Worm (Caenorhabditis elegans) whole organism, young adult: ENCODE measurements around the gene tofu-1.
"Not testable (repeated sequence)": the region's sequence is repeated elsewhere in the genome, so short reads cannot be mapped to it uniquely, and the experiment has no call there.

Experiments
- B0019.2 ChIP-seq: fragments of 200-800 bp; sonication (Bioruptor generic); conservative IDR thresholded peaks from 2 replicates; pipeline ENCODE4 v1.3.6; 2022; ENCODE audit warnings: missing genetic modification reagents, missing genetic modification characterization, missing compliant biosample characterization
- C06A6.2 ChIP-seq: fragments of 200-800 bp; sonication (Bioruptor generic); conservative IDR thresholded peaks from 2 replicates; pipeline ENCODE4 v1.3.6; 2022; ENCODE audit warnings: missing genetic modification characterization, missing compliant biosample characterization
- D2030.7 ChIP-seq: fragments of 200-800 bp; sonication (Bioruptor generic); IDR thresholded peaks from 2 replicates; pipeline ENCODE4 v1.3.6; 2022; ENCODE audit warnings: missing genetic modification reagents, missing genetic modification characterization, missing compliant biosample characterization
- F23B12.7 ChIP-seq: sonication (generic microtip); optimal IDR thresholded peaks from 2 replicates; lab custom pipeline; 2017; ENCODE audit warnings: missing genetic modification characterization, mild to moderate bottlenecking, missing compliant biosample characterization, antibody characterized with exemption, moderate library complexity; ENCODE audit not compliant: insufficient read depth
- F33H1.4 ChIP-seq: fragments of 200-800 bp; sonication (Bioruptor generic); IDR thresholded peaks from 2 replicates; pipeline ENCODE4 v1.3.6; 2022; ENCODE audit warnings: missing genetic modification reagents, missing genetic modification characterization, missing compliant biosample characterization
- K11D2.4 ChIP-seq: fragments of 200-800 bp; sonication (Bioruptor generic); IDR thresholded peaks from 2 replicates; pipeline ENCODE4 v1.3.6; 2022; ENCODE audit warnings: missing genetic modification reagents, missing genetic modification characterization, missing compliant biosample characterization
- K12H6.12 ChIP-seq: fragments of 200-800 bp; sonication (Bioruptor generic); optimal IDR thresholded peaks from 2 replicates; lab custom pipeline; 2018; ENCODE audit warnings: mild to moderate bottlenecking, missing genetic modification characterization, missing compliant biosample characterization
- T07F8.4 ChIP-seq: sonication (generic microtip); optimal IDR thresholded peaks from 2 replicates; lab custom pipeline; 2016; ENCODE audit warnings: mild to moderate bottlenecking, missing genetic modification characterization, moderate library complexity, missing compliant biosample characterization
- Y53G8AR.9 ChIP-seq: fragments of 200-800 bp; sonication (Bioruptor generic); conservative IDR thresholded peaks from 2 replicates; pipeline ENCODE4 v1.3.6; 2022; ENCODE audit warnings: missing genetic modification reagents, missing genetic modification characterization, missing compliant biosample characterization
- Y67H2A.10 ChIP-seq: fragments of 200-800 bp; sonication (Bioruptor generic); conservative IDR thresholded peaks from 2 replicates; pipeline ENCODE4 v1.3.6; 2022; ENCODE audit warnings: missing genetic modification reagents, missing genetic modification characterization, missing compliant biosample characterization
- aptf-2 ChIP-seq: fragments of 200-800 bp; sonication (Bioruptor generic); conservative IDR thresholded peaks from 2 replicates; pipeline ENCODE4 v1.3.6; 2022; ENCODE audit warnings: missing genetic modification reagents, missing genetic modification characterization, missing compliant biosample characterization
- athp-1 ChIP-seq: sonication (generic microtip); optimal IDR thresholded peaks from 2 replicates; lab custom pipeline; 2017; ENCODE audit warnings: mild to moderate bottlenecking, missing genetic modification characterization, missing compliant biosample characterization
- attf-3 ChIP-seq: fragments of 200-800 bp; sonication (Bioruptor generic); conservative IDR thresholded peaks from 2 replicates; pipeline ENCODE4 v1.3.6; 2022; ENCODE audit warnings: missing genetic modification reagents, missing genetic modification characterization, missing compliant biosample characterization
- attf-5 ChIP-seq: fragments of 200-800 bp; sonication (Bioruptor generic); optimal IDR thresholded peaks from 2 replicates; lab custom pipeline; 2018; ENCODE audit warnings: mild to moderate bottlenecking, missing genetic modification characterization, missing compliant biosample characterization
- bed-2 ChIP-seq: fragments of 200-800 bp; sonication (Bioruptor generic); IDR thresholded peaks from 2 replicates; pipeline ENCODE4 v1.3.6; 2022; ENCODE audit warnings: missing genetic modification reagents, missing genetic modification characterization, missing compliant biosample characterization
- ceh-100 ChIP-seq: fragments of 200-800 bp; sonication (Bioruptor generic); IDR thresholded peaks from 2 replicates; pipeline ENCODE4 v1.3.6; 2022; ENCODE audit warnings: missing genetic modification reagents, missing genetic modification characterization, missing compliant biosample characterization
- ceh-27 ChIP-seq: fragments of 200-800 bp; sonication (Bioruptor generic); optimal IDR thresholded peaks from 2 replicates; lab custom pipeline; 2018; ENCODE audit warnings: mild to moderate bottlenecking, missing genetic modification characterization, moderate library complexity, missing compliant biosample characterization
- ceh-91 ChIP-seq: fragments of 200-800 bp; sonication (Bioruptor generic); IDR thresholded peaks from 2 replicates; pipeline ENCODE4 v1.3.6; 2022; ENCODE audit warnings: missing genetic modification reagents, missing genetic modification characterization, missing compliant biosample characterization
- chd-7 ChIP-seq: sonication (generic microtip); optimal IDR thresholded peaks from 2 replicates; lab custom pipeline; 2016; ENCODE audit warnings: mild to moderate bottlenecking, missing genetic modification characterization, moderate library complexity, missing compliant biosample characterization
- dox-1 ChIP-seq: fragments of 200-800 bp; sonication (Bioruptor generic); IDR thresholded peaks from 2 replicates; pipeline ENCODE4 v1.3.6; 2022; ENCODE audit warnings: missing genetic modification reagents, missing genetic modification characterization, missing compliant biosample characterization
- dpl-1 ChIP-seq: fragments of 150-350 bp; optimal IDR thresholded peaks from 2 replicates; lab custom pipeline; 2014; ENCODE audit warnings: missing biosample characterization, missing genetic modification reagents, missing genetic modification characterization
- egrh-3 ChIP-seq: fragments of 200-800 bp; sonication (Bioruptor generic); IDR thresholded peaks from 2 replicates; pipeline ENCODE4 v1.3.6; 2022; ENCODE audit warnings: missing genetic modification reagents, missing genetic modification characterization, missing compliant biosample characterization
- ekl-4 ChIP-seq: fragments of 200-800 bp; sonication (Bioruptor generic); IDR thresholded peaks from 2 replicates; pipeline ENCODE4 v1.3.6; 2022; ENCODE audit warnings: missing genetic modification reagents, missing genetic modification characterization, missing compliant biosample characterization
- him-1 ChIP-seq: sonication (generic microtip); optimal IDR thresholded peaks from 2 replicates; lab custom pipeline; 2016; ENCODE audit warnings: missing genotype, missing genetic modification reagents, missing genetic modification characterization, missing compliant biosample characterization
- hmg-1.2 ChIP-seq: fragments of 200-800 bp; sonication (Bioruptor generic); IDR thresholded peaks from 2 replicates; pipeline ENCODE4 v1.3.6; 2022; ENCODE audit warnings: missing genetic modification reagents, missing genetic modification characterization, missing compliant biosample characterization
- let-607 ChIP-seq, 2 experiments: fragments of 200-800 bp in 1 of 2; sonication (Bioruptor generic) in 1 of 2; sonication (generic microtip) in 1 of 2; optimal IDR thresholded peaks; 2 replicates each; lab custom pipeline; 2016 to 2018; ENCODE audit warnings: mild to moderate bottlenecking in 2 of 2, missing compliant biosample characterization in 2 of 2, missing genetic modification characterization in 2 of 2, moderate library complexity in 2 of 2, missing genotype in 1 of 2
- lin-26 ChIP-seq: fragments of 200-800 bp; sonication (Bioruptor generic); IDR thresholded peaks from 2 replicates; pipeline ENCODE4 v1.3.6; 2022; ENCODE audit warnings: missing genetic modification reagents, missing genetic modification characterization, missing compliant biosample characterization
- lin-40 ChIP-seq: sonication (generic microtip); optimal IDR thresholded peaks from 2 replicates; lab custom pipeline; 2016; ENCODE audit warnings: missing genetic modification characterization, mild to moderate bottlenecking, missing compliant biosample characterization, missing genotype, missing genetic modification reagents
- lin-54 ChIP-seq: fragments of 200-800 bp; sonication (Bioruptor generic); optimal IDR thresholded peaks from 2 replicates; lab custom pipeline; 2018; ENCODE audit warnings: mild to moderate bottlenecking, missing genetic modification characterization, missing compliant biosample characterization
- lsl-1 ChIP-seq: fragments of 200-800 bp; sonication (Bioruptor generic); optimal IDR thresholded peaks from 2 replicates; lab custom pipeline; 2018; ENCODE audit warnings: mild to moderate bottlenecking, missing genetic modification characterization, moderate library complexity, missing compliant biosample characterization
- madf-10 ChIP-seq: sonication (generic microtip); optimal IDR thresholded peaks from 2 replicates; lab custom pipeline; 2016; ENCODE audit warnings: mild to moderate bottlenecking, missing genetic modification characterization, missing compliant biosample characterization
- madf-6 ChIP-seq: fragments of 200-800 bp; sonication (Bioruptor generic); IDR thresholded peaks from 2 replicates; pipeline ENCODE4 v1.3.6; 2022; ENCODE audit warnings: missing genetic modification reagents, missing genetic modification characterization, missing compliant biosample characterization
- mcd-1 ChIP-seq: fragments of 200-800 bp; sonication (Bioruptor generic); IDR thresholded peaks from 2 replicates; pipeline ENCODE4 v1.3.6; 2022; ENCODE audit warnings: missing genetic modification reagents, missing genetic modification characterization, missing compliant biosample characterization
- nfyb-1 ChIP-seq: fragments of 200-800 bp; sonication (Bioruptor generic); IDR thresholded peaks from 2 replicates; pipeline ENCODE4 v1.3.6; 2022; ENCODE audit warnings: missing genetic modification reagents, missing genetic modification characterization, missing compliant biosample characterization
- nhr-80 ChIP-seq: sonication (generic microtip); optimal IDR thresholded peaks from 2 replicates; lab custom pipeline; 2016; ENCODE audit warnings: missing genetic modification characterization, missing compliant biosample characterization
- nhr-90 ChIP-seq: sonication (generic microtip); optimal IDR thresholded peaks from 2 replicates; lab custom pipeline; 2016; ENCODE audit warnings: missing genotype, mild to moderate bottlenecking, missing genetic modification characterization, missing compliant biosample characterization
- pbrm-1 ChIP-seq: fragments of 200-800 bp; sonication (Bioruptor generic); IDR thresholded peaks from 2 replicates; pipeline ENCODE4 v1.3.6; 2022; ENCODE audit warnings: missing genetic modification reagents, missing genetic modification characterization, missing compliant biosample characterization
- rcor-1 ChIP-seq: fragments of 200-800 bp; sonication (Bioruptor generic); IDR thresholded peaks from 2 replicates; pipeline ENCODE4 v1.3.6; 2022; ENCODE audit warnings: missing genetic modification reagents, missing genetic modification characterization, missing compliant biosample characterization
- snpc-4 ChIP-seq, 5 experiments: fragments of 150-350 bp in 1 of 5; sonication (generic microtip) in 4 of 5; optimal IDR thresholded peaks; 2 replicates each; lab custom pipeline; 2014 to 2018; ENCODE audit warnings: missing genetic modification characterization in 5 of 5, missing biosample characterization in 3 of 5, antibody characterized with exemption in 2 of 5, mild to moderate bottlenecking in 2 of 5, missing compliant biosample characterization in 2 of 5, missing genotype in 2 of 5, moderate library complexity in 2 of 5, missing genetic modification reagents in 1 of 5
- unc-130 ChIP-seq: sonication (generic microtip); optimal IDR thresholded peaks from 2 replicates; lab custom pipeline; 2016; ENCODE audit warnings: missing genetic modification reagents, missing genetic modification characterization, missing compliant biosample characterization
- xnd-1 ChIP-seq: sonication (generic microtip); optimal IDR thresholded peaks from 2 replicates; lab custom pipeline; 2016; ENCODE audit warnings: missing genotype, missing genetic modification reagents, missing genetic modification characterization, missing compliant biosample characterization
- zfh-2 ChIP-seq: fragments of 200-800 bp; sonication (Bioruptor generic); conservative IDR thresholded peaks from 2 replicates; pipeline ENCODE4 v1.3.6; 2022; ENCODE audit warnings: missing genetic modification reagents, missing genetic modification characterization, missing compliant biosample characterization
- ztf-18 ChIP-seq: sonication (generic microtip); optimal IDR thresholded peaks from 2 replicates; lab custom pipeline; 2016; ENCODE audit warnings: missing genotype, mild to moderate bottlenecking, missing genetic modification characterization, missing compliant biosample characterization
- ztf-28 ChIP-seq: fragments of 200-800 bp; sonication (Bioruptor generic); IDR thresholded peaks from 2 replicates; pipeline ENCODE4 v1.3.6; 2022; ENCODE audit warnings: missing genetic modification reagents, missing genetic modification characterization, missing compliant biosample characterization

tofu-1 gene

DNA sequence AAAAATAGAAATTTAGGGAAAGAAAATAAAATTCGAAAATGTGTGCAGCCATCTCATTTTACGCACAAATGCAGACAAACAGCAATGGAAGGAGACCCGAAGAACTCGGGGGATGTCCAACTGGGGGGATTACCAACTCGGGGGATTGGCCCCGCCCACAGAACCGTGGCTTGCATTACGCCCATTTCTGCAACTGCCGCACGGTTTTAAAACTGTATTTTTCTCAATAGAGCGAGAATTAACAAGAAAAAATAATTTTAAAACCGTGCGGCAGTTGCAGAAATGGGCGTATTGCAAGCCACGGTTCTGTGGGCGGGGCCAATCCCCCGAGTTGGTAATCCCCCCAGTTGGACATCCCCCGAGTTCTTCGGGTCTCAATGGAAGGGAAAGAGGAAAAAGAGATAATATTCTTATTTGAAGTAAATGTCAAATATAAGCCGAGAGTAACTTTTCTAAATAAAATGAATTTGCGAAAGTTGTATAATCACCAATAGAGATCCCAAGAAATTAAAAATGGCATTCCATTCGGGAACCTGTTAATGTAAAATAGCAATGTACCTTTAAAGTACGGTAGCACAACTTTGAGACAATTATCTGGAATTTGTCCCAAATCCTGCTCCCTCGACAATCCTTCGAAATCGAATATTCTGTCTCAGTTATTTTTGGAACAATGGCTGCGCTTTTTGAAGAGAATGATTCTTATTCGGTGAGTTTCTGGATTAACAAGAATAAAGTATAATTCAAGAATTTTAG, at the start of gene tofu-1, which contains the start of gene ruvb-1:
TSS of gene tofu-1 (plus strand) at position 417 of the 753 bp plus-strand sequence.
TSS of gene ruvb-1 (minus strand) at position 72 of the 753 bp plus-strand sequence.
- TF ChIP-seq mcd-1 (GFP tag; lab: Robert Waterston, UW), result peak; percentile 91
- TF ChIP-seq nhr-90 (tag; lab: Kevin White, UChicago), result peak; percentile 29
- peak; percentile 53; the same call in 1 of the 2 replicates for TF ChIP-seq madf-6 (GFP tag; lab: Robert Waterston, UW)
- peak; percentile 94 for TF ChIP-seq C06A6.2
- TF ChIP-seq lsl-1 (GFP tag; lab: Kevin White, UChicago), result peak; percentile 63
- peak; percentile 57 for TF ChIP-seq egrh-3
- TF ChIP-seq pbrm-1 (GFP tag; lab: Robert Waterston, UW), result peak; percentile 74; the same call in 1 of the 2 replicates
- peak; percentile 37 for TF ChIP-seq F23B12.7
- TF ChIP-seq F33H1.4 (GFP tag; lab: Robert Waterston, UW), result peak; percentile 67
- TF ChIP-seq nhr-80 (tag; lab: Kevin White, UChicago), result peak; percentile 60
- TF ChIP-seq Y53G8AR.9 (GFP tag; lab: Robert Waterston, UW), result peak; percentile 64
- TF ChIP-seq attf-5, result peak; percentile 74
- TF ChIP-seq K11D2.4 (GFP tag; lab: Robert Waterston, UW), result peak; percentile 50; the same call in 1 of the 2 replicates
- peak; percentile 12; the same call in 1 of the 2 replicates for TF ChIP-seq attf-3 (GFP tag; lab: Robert Waterston, UW)
- peak; percentile 59 for TF ChIP-seq rcor-1 (GFP tag; lab: Robert Waterston, UW)
- peak; percentile 14 for TF ChIP-seq K12H6.12 (tag; lab: Kevin White, UChicago)
- TF ChIP-seq bed-2 (GFP tag; lab: Robert Waterston, UW), result 0 out of 2 replicates have a peak, but pooled peaks have one; percentile 56
- 0 out of 2 replicates have a peak, but pooled peaks have one; percentile 52 for TF ChIP-seq ztf-28 (GFP tag; lab: Robert Waterston, UW)
- peak; percentile 44 for TF ChIP-seq xnd-1 (tag; lab: Kevin White, UChicago)
- TF ChIP-seq nfyb-1, result peak; percentile 80; the same call in 1 of the 2 replicates
- 0 out of 2 replicates have a peak, but pooled peaks have one; percentile 62 for TF ChIP-seq aptf-2 (GFP tag; lab: Robert Waterston, UW)
- TF ChIP-seq snpc-4 (GFP tag; optimal IDR thresholded peaks at IDR 0.05; lab: Kevin White, UChicago), result not testable (repeated sequence)
- TF ChIP-seq snpc-4 (tag; optimal IDR thresholded peaks at IDR 0.05; lab: Kevin White, UChicago), result peak in 2 of 4 experiments; percentile 47 to 62
- 0 out of 2 replicates have a peak, but pooled peaks have one; percentile 29 for TF ChIP-seq zfh-2
- peak; percentile 35 for TF ChIP-seq D2030.7 (GFP tag; lab: Robert Waterston, UW)
- TF ChIP-seq hmg-1.2 (GFP tag; lab: Robert Waterston, UW), result peak; percentile 49
- 0 out of 2 replicates have a peak, but pooled peaks have one; percentile 47 for TF ChIP-seq Y67H2A.10 (GFP tag; lab: Robert Waterston, UW)
- peak; percentile 54; the same call in 1 of the 2 replicates for TF ChIP-seq dox-1 (GFP tag; lab: Robert Waterston, UW)
- TF ChIP-seq let-607 (tag; optimal IDR thresholded peaks at IDR 0.05; lab: Kevin White, UChicago), result peak in 1 of 2 experiments; percentile 34
- TF ChIP-seq dpl-1, result peak; percentile 12
- TF ChIP-seq unc-130 (GFP tag; lab: Kevin White, UChicago), result peak; percentile 4
- TF ChIP-seq ceh-91 (GFP tag; lab: Robert Waterston, UW), result 0 out of 2 replicates have a peak, but pooled peaks have one; percentile 21
- TF ChIP-seq lin-54 (GFP tag; lab: Kevin White, UChicago), result peak; percentile 23
- TF ChIP-seq ekl-4 (GFP tag; lab: Robert Waterston, UW), result peak; percentile 60; the same call in 1 of the 2 replicates
- TF ChIP-seq chd-7 (tag; lab: Kevin White, UChicago), result peak; percentile 15
- TF ChIP-seq ceh-27, result peak; percentile 59
- peak; percentile 50 for TF ChIP-seq ztf-18
- TF ChIP-seq lin-26 (GFP tag; lab: Robert Waterston, UW), result peak; percentile 33; the same call in 1 of the 2 replicates
- peak; percentile 43 for TF ChIP-seq athp-1 (tag; lab: Kevin White, UChicago)
- peak; percentile 15 for TF ChIP-seq T07F8.4 (tag; lab: Kevin White, UChicago)
- peak; percentile 14 for TF ChIP-seq him-1 (tag; lab: Kevin White, UChicago)
- peak; percentile 70 for TF ChIP-seq madf-10
- peak; percentile 90 for TF ChIP-seq lin-40 (tag; lab: Kevin White, UChicago)
- TF ChIP-seq ceh-100 (GFP tag; lab: Robert Waterston, UW), result peak; percentile 97
- TF ChIP-seq B0019.2, result 0 out of 2 replicates have a peak, but pooled peaks have one; percentile 45
